Worm (Caenorhabditis elegans): ENCODE data around the gene swsn-3.

Gene swsn-3

ce11 chrIII:2795442-2796023 lies 27.1 kb upstream of the swsn-3 start:
- TF ChIP-seq F37B4.10 (GFP tag; IDR thresholded peaks at IDR 0.05) (no peak), ceh-100 (GFP tag; IDR thresholded peaks at IDR 0.05) (no peak), pha-4 (tag; optimal IDR thresholded peaks at IDR 0.05) (no peak), attf-5 (GFP tag; optimal IDR thresholded peaks at IDR 0.05) (no peak), hlh-12 (tag; optimal IDR thresholded peaks at IDR 0.05) (no peak), ekl-4 (GFP tag; IDR thresholded peaks at IDR 0.05) (peak; percentile 50; the same call in 1 of the 2 replicates), aptf-3 (GFP tag; IDR thresholded peaks at IDR 0.05) (no peak), Y79H2A.3 (GFP tag; conservative IDR thresholded peaks at IDR 0.05) (no peak), rpc-1 (optimal IDR thresholded peaks at IDR 0.05) (no peak), rpc-1 (tag; optimal IDR thresholded peaks at IDR 0.05) (no peak), lin-40 (tag; optimal IDR thresholded peaks at IDR 0.05) (no peak), D2030.7 (GFP tag; IDR thresholded peaks at IDR 0.05) (peak; percentile 57), ets-4 (GFP tag; optimal IDR thresholded peaks at IDR 0.05) (no peak), atf-7 (tag; optimal IDR thresholded peaks at IDR 0.05) (no peak), sptf-2 (GFP tag; optimal IDR thresholded peaks at IDR 0.05) (no peak), xnd-1 (tag; optimal IDR thresholded peaks at IDR 0.05) (peak; percentile 26), attf-6 (GFP tag; IDR thresholded peaks at IDR 0.05) (peak; percentile 73; the same call in 1 of the 2 replicates), ztf-18 (tag; optimal IDR thresholded peaks at IDR 0.05) (no peak), ceh-58 (GFP tag; IDR thresholded peaks at IDR 0.05) (0 out of 2 replicates have a peak, but pooled peaks have one; percentile 75), C17E4.6 (GFP tag; IDR thresholded peaks at IDR 0.05) (no peak), egl-44 (GFP tag; IDR thresholded peaks at IDR 0.05) (no peak), ceh-40 (GFP tag; IDR thresholded peaks at IDR 0.05) (no peak), madf-10 (tag; optimal IDR thresholded peaks at IDR 0.05) (no peak), K11D2.4 (GFP tag; IDR thresholded peaks at IDR 0.05) (no peak), rec-8 (tag; optimal IDR thresholded peaks at IDR 0.05) (no peak), C06A6.2 (GFP tag; conservative IDR thresholded peaks at IDR 0.05) (no peak), F10E7.11 (tag; optimal IDR thresholded peaks at IDR 0.05) (no peak), B0336.3 (GFP tag; IDR thresholded peaks at IDR 0.05) (peak; percentile 40; the same call in 1 of the 2 replicates), repo-1 (tag; optimal IDR thresholded peaks at IDR 0.05) (no peak), ztf-25 (GFP tag; IDR thresholded peaks at IDR 0.05) (no peak), snpc-4 (GFP tag; optimal IDR thresholded peaks at IDR 0.05) (peak; percentile 73), snpc-4 (tag; optimal IDR thresholded peaks at IDR 0.05) (peak in 3 of 4 experiments; percentile 54 to 91 (median 90)), pbrm-1 (GFP tag; IDR thresholded peaks at IDR 0.05) (peak; percentile 54), ztf-3 (GFP tag; optimal IDR thresholded peaks at IDR 0.05) (no peak), F55B11.4 (tag; optimal IDR thresholded peaks at IDR 0.05; ENCODE audit: borderline replicate concordance, insufficient read depth) (no peak), ceh-79 (tag; optimal IDR thresholded peaks at IDR 0.05) (no peak), mcd-1 (GFP tag; IDR thresholded peaks at IDR 0.05) (no peak; the same call in 1 of the 2 replicates), egl-18 (GFP tag; IDR thresholded peaks at IDR 0.05) (no peak), zfh-2 (GFP tag; conservative IDR thresholded peaks at IDR 0.05) (peak; percentile 46; the same call in 1 of the 2 replicates), nhr-80 (tag; optimal IDR thresholded peaks at IDR 0.05) (no peak), nhr-120 (GFP tag; IDR thresholded peaks at IDR 0.05) (no peak), nfya-2 (GFP tag; IDR thresholded peaks at IDR 0.05) (no peak), K12H6.12 (tag; optimal IDR thresholded peaks at IDR 0.05) (no peak), snpc-1.1 (tag; optimal IDR thresholded peaks at IDR 0.05; ENCODE audit: insufficient read depth) (peak; percentile 61), ceh-27 (GFP tag; optimal IDR thresholded peaks at IDR 0.05) (no peak), F22D6.2 (tag; optimal IDR thresholded peaks at IDR 0.05) (no peak), cebp-1 (GFP tag; IDR thresholded peaks at IDR 0.05) (no peak), cebp-1 (tag; optimal IDR thresholded peaks at IDR 0.05) (no peak), zim-3 (tag; optimal IDR thresholded peaks at IDR 0.05) (no peak), sdz-38 (tag; optimal IDR thresholded peaks at IDR 0.05) (no peak)

All from whole organism, young adult.